Worm (Caenorhabditis elegans) whole organism, L3 larva: ENCODE measurements around the gene F49E8.8.
A peak's percentile ranks its signal among the peaks of the same experiment; 100 is the strongest.

Experiments used
- R02D3.7 ChIP-seq: fragments of 150-350 bp; optimal IDR thresholded peaks from 2 replicates; lab custom pipeline; 2014; ENCODE audit warnings: missing biosample characterization, missing genetic modification characterization
- ZK546.5 ChIP-seq: sonication (generic microtip); optimal IDR thresholded peaks from 2 replicates; lab custom pipeline; 2017; ENCODE audit warnings: missing biosample characterization, missing genetic modification characterization
- aly-2 ChIP-seq: fragments of 150-350 bp; optimal IDR thresholded peaks from 2 replicates; lab custom pipeline; 2014; ENCODE audit warnings: missing biosample characterization, missing genetic modification characterization
- ama-1 ChIP-seq: fragments of 150-350 bp; optimal IDR thresholded peaks from 2 replicates; lab custom pipeline; 2018
- ceh-28 ChIP-seq: fragments of 150-350 bp; optimal IDR thresholded peaks from 2 replicates; lab custom pipeline; 2014; ENCODE audit warnings: missing biosample characterization, missing genetic modification reagents, missing genetic modification characterization
- ceh-82 ChIP-seq: fragments of 150-350 bp; optimal IDR thresholded peaks from 2 replicates; lab custom pipeline; 2014; ENCODE audit warnings: missing biosample characterization, missing genetic modification characterization
- ceh-9 ChIP-seq: sonication (generic microtip); optimal IDR thresholded peaks from 2 replicates; lab custom pipeline; 2018; ENCODE audit warnings: missing biosample characterization, missing genetic modification characterization
- daf-12 ChIP-seq: fragments of 150-350 bp; optimal IDR thresholded peaks from 2 replicates; lab custom pipeline; 2014; ENCODE audit warnings: missing biosample characterization, missing genetic modification reagents, missing genetic modification characterization
- egl-27 ChIP-seq: sonication (generic microtip); optimal IDR thresholded peaks from 4 replicates; lab custom pipeline; 2017; ENCODE audit warnings: missing biosample characterization, missing genetic modification reagents, missing genetic modification characterization
- egl-5 ChIP-seq: fragments of 150-350 bp; optimal IDR thresholded peaks from 2 replicates; lab custom pipeline; 2017; ENCODE audit warnings: missing biosample characterization, missing genetic modification reagents, missing genetic modification characterization, inconsistent platforms
- elt-2 ChIP-seq: sonication (generic microtip); optimal IDR thresholded peaks from 2 replicates; lab custom pipeline; 2016; ENCODE audit warnings: missing genetic modification reagents, mild to moderate bottlenecking, missing genetic modification characterization, missing compliant biosample characterization
- eor-1 ChIP-seq, 2 experiments: fragments of 150-350 bp; optimal IDR thresholded peaks; 2 replicates each; lab custom pipeline; 2014 to 2018; ENCODE audit warnings: missing biosample characterization in 2 of 2, missing genetic modification characterization in 2 of 2
- fkh-10 ChIP-seq: sonication (generic microtip); optimal IDR thresholded peaks from 2 replicates; lab custom pipeline; 2017; ENCODE audit warnings: missing biosample characterization, missing genetic modification reagents, missing genetic modification characterization
- fos-1 ChIP-seq: fragments of 150-350 bp; optimal IDR thresholded peaks from 2 replicates; lab custom pipeline; 2014; ENCODE audit warnings: missing biosample characterization, missing genetic modification characterization
- hmg-11 ChIP-seq: sonication (generic microtip); optimal IDR thresholded peaks from 2 replicates; lab custom pipeline; 2016; ENCODE audit warnings: missing genetic modification characterization, missing compliant biosample characterization
- jun-1 ChIP-seq: fragments of 150-350 bp; optimal IDR thresholded peaks from 2 replicates; lab custom pipeline; 2014; ENCODE audit warnings: missing biosample characterization, missing genetic modification reagents, missing genetic modification characterization
- lin-39 ChIP-seq: fragments of 150-350 bp; optimal IDR thresholded peaks from 2 replicates; lab custom pipeline; 2018; ENCODE audit warnings: missing biosample characterization, missing genetic modification reagents, missing genetic modification characterization
- lsy-12 ChIP-seq: sonication (generic microtip); optimal IDR thresholded peaks from 2 replicates; lab custom pipeline; 2016; ENCODE audit warnings: mild to moderate bottlenecking, missing genetic modification characterization, missing compliant biosample characterization
- nfya-1 ChIP-seq: sonication (generic microtip); optimal IDR thresholded peaks from 2 replicates; lab custom pipeline; 2017; ENCODE audit warnings: missing genetic modification characterization, mild to moderate bottlenecking, missing compliant biosample characterization, antibody characterized with exemption, moderate library complexity; ENCODE audit not compliant: insufficient read depth
- nhr-12 ChIP-seq: fragments of 150-350 bp; optimal IDR thresholded peaks from 2 replicates; lab custom pipeline; 2014; ENCODE audit warnings: missing biosample characterization, missing genetic modification characterization
- nhr-237 ChIP-seq: fragments of 150-350 bp; optimal IDR thresholded peaks from 2 replicates; lab custom pipeline; 2014; ENCODE audit warnings: missing biosample characterization, missing genetic modification characterization
- nhr-25 ChIP-seq: sonication (generic microtip); optimal IDR thresholded peaks from 2 replicates; lab custom pipeline; 2017; ENCODE audit warnings: missing biosample characterization, missing genetic modification characterization
- nhr-28 ChIP-seq: fragments of 150-350 bp; optimal IDR thresholded peaks from 2 replicates; lab custom pipeline; 2014; ENCODE audit warnings: missing biosample characterization, missing genetic modification characterization
- pqm-1 ChIP-seq: fragments of 150-350 bp; optimal IDR thresholded peaks from 2 replicates; lab custom pipeline; 2017; ENCODE audit warnings: missing biosample characterization, missing genetic modification characterization, inconsistent platforms
- skn-1 ChIP-seq: fragments of 150-350 bp; optimal IDR thresholded peaks from 2 replicates; lab custom pipeline; 2014; ENCODE audit warnings: missing biosample characterization, missing genetic modification characterization
- snpc-4 ChIP-seq: fragments of 150-350 bp; optimal IDR thresholded peaks from 2 replicates; lab custom pipeline; 2014; ENCODE audit warnings: missing biosample characterization, missing genetic modification characterization
- tbx-2 ChIP-seq: sonication (generic microtip); optimal IDR thresholded peaks from 2 replicates; lab custom pipeline; 2016; ENCODE audit warnings: mild to moderate bottlenecking, missing genetic modification characterization, missing compliant biosample characterization
- unc-62 ChIP-seq: fragments of 150-350 bp; sonication (generic microtip); optimal IDR thresholded peaks from 4 replicates; lab custom pipeline; 2014; ENCODE audit warnings: missing biosample characterization, missing genetic modification reagents, missing genetic modification characterization
- zag-1 ChIP-seq: fragments of 150-350 bp; optimal IDR thresholded peaks from 2 replicates; lab custom pipeline; 2014; ENCODE audit warnings: missing biosample characterization, missing genetic modification characterization
- ztf-11 ChIP-seq: fragments of 150-350 bp; optimal IDR thresholded peaks from 2 replicates; lab custom pipeline; 2014; ENCODE audit warnings: missing biosample characterization, missing genetic modification characterization

Gene F49E8.8

ce11 chrIV:7585273-7585882 lies 28.9 kb downstream of the F49E8.8 start:
- TF ChIP-seq eor-1 (tag; optimal IDR thresholded peaks at IDR 0.05; lab: Kevin White, UChicago) (no peak), ama-1 (lab: Kevin White, UChicago) (no peak), daf-12 (tag; lab: Kevin White, UChicago) (no peak), lin-39 (tag; lab: Kevin White, UChicago) (peak; percentile 84), skn-1 (tag; lab: Kevin White, UChicago) (no peak), hmg-11 (tag; lab: Kevin White, UChicago) (peak; percentile 42), nfya-1 (tag; lab: Kevin White, UChicago) (peak; percentile 51), nhr-25 (tag; lab: Kevin White, UChicago) (no peak), snpc-4 (tag; lab: Kevin White, UChicago) (peak; percentile 11)

DNA sequence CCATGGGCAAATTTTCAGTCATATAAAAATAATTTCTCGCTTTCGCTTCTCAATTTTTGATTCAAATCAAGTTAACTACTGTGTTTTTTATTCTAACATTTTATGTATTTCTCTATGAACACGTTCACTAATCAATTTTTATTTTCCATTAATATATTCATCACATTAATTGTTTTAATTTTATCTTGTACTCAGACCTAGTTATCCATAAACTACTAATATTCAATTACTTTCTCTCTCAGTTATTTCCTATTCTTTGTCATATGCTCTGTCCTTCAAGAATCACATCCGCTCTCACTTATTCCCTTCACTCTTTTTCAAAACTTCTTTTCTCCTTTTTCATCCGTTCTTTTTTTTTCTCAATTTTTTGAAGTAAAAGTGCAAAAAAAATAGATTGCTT lies 30.5 kb downstream of the F49E8.8 start:
- TF ChIP-seq eor-1 (tag; optimal IDR thresholded peaks at IDR 0.05; lab: Kevin White, UChicago) (no peak), fkh-10 (peak; percentile 42)

ce11 chrIV:7588631-7589030 lies 32.2 kb downstream of the F49E8.8 start, which contains the start of gene cla-1:
TSS of gene cla-1 (plus strand) at chrIV:7588931.
- TF ChIP-seq fos-1 (no peak), elt-2 (tag; lab: Kevin White, UChicago) (no peak), aly-2 (tag; lab: Kevin White, UChicago) (no peak), tbx-2 (tag; lab: Kevin White, UChicago) (no peak), pqm-1 (tag; lab: Kevin White, UChicago) (no peak), ama-1 (lab: Kevin White, UChicago) (no peak), R02D3.7 (tag; lab: Kevin White, UChicago) (no peak), unc-62 (GFP tag; lab: Kevin White, UChicago) (no peak), ceh-9 (tag; lab: Kevin White, UChicago) (no peak)

DNA sequence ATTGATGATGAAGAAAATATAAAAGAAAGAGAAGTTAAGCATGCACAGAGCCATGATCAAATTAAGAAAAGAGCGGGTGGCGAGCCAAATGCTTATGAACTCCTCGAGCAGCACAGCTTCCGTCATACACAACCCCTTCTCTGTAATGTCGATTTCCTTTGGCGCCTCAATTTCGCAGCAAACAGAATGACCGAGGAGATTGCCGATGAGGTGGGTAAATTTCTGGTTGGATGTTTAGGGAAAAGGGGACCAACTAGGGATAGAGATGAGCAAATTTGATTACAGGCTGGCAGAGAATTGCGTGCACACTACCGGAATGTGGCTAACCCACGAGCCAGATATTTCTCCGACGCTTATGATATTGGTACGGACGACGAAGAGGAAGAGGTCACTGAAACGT lies 49.0 kb downstream of the F49E8.8 start:
- no peak for TF ChIP-seq lsy-12 (tag; lab: Kevin White, UChicago)
- no peak for TF ChIP-seq nhr-28 (tag; lab: Kevin White, UChicago)
- TF ChIP-seq ceh-28 (tag; lab: Kevin White, UChicago): no peak
- TF ChIP-seq egl-5: no peak
- TF ChIP-seq hmg-11 (tag; lab: Kevin White, UChicago): no peak
- TF ChIP-seq egl-27: no peak
- TF ChIP-seq nhr-237 (tag; lab: Kevin White, UChicago): no peak
- no peak for TF ChIP-seq zag-1 (tag; lab: Kevin White, UChicago)
- TF ChIP-seq daf-12 (tag; lab: Kevin White, UChicago): no peak
- TF ChIP-seq ZK546.5: no peak
- TF ChIP-seq jun-1 (tag; lab: Kevin White, UChicago): no peak
- no peak for TF ChIP-seq R02D3.7 (tag; lab: Kevin White, UChicago)
- no peak for TF ChIP-seq ceh-82 (tag; lab: Kevin White, UChicago)
- no peak for TF ChIP-seq nhr-12 (tag; lab: Kevin White, UChicago)
- no peak for TF ChIP-seq ztf-11 (tag; lab: Kevin White, UChicago)
- no peak for TF ChIP-seq ceh-9 (tag; lab: Kevin White, UChicago)
- no peak for TF ChIP-seq skn-1 (tag; lab: Kevin White, UChicago)
